Worm (Caenorhabditis elegans) whole organism, young adult: ENCODE results near the gene lsy-27.

Experiments
- F33H1.4 ChIP-seq: fragments of 200-800 bp; sonication (Bioruptor generic); IDR thresholded peaks from 2 replicates; pipeline ENCODE4 v1.3.6; 2022; ENCODE audit warnings: missing genetic modification reagents, missing genetic modification characterization, missing compliant biosample characterization
- ama-1 ChIP-seq, 3 experiments: fragments of 150-350 bp in 1 of 3; sonication (generic microtip) in 2 of 3; optimal IDR thresholded peaks; 2 replicates each; lab custom pipeline; 2014 to 2018; ENCODE audit warnings: missing biosample characterization in 2 of 3, missing genetic modification characterization in 2 of 3, missing genetic modification reagents in 2 of 3
- attf-6 ChIP-seq: fragments of 200-800 bp; sonication (Bioruptor generic); IDR thresholded peaks from 2 replicates; pipeline ENCODE4 v1.3.6; 2022; ENCODE audit warnings: missing genetic modification reagents, missing genetic modification characterization, missing compliant biosample characterization
- ccch-3 ChIP-seq: fragments of 200-800 bp; sonication (Bioruptor generic); optimal IDR thresholded peaks from 2 replicates; lab custom pipeline; 2018; ENCODE audit warnings: mild to moderate bottlenecking, missing genetic modification characterization, missing compliant biosample characterization
- ceh-40 ChIP-seq: fragments of 200-800 bp; sonication (Bioruptor generic); IDR thresholded peaks from 2 replicates; pipeline ENCODE4 v1.3.6; 2022; ENCODE audit warnings: missing genetic modification characterization, missing compliant biosample characterization
- die-1 ChIP-seq: sonication (generic microtip); optimal IDR thresholded peaks from 2 replicates; lab custom pipeline; 2016; ENCODE audit warnings: missing genotype, mild to moderate bottlenecking, missing genetic modification characterization, missing compliant biosample characterization
- fkh-3 ChIP-seq: sonication (generic microtip); optimal IDR thresholded peaks from 2 replicates; lab custom pipeline; 2016; ENCODE audit warnings: mild to moderate bottlenecking, missing genetic modification characterization, missing compliant biosample characterization
- hlh-12 ChIP-seq: sonication (generic microtip); optimal IDR thresholded peaks from 2 replicates; lab custom pipeline; 2016; ENCODE audit warnings: missing genetic modification characterization, missing compliant biosample characterization
- nfya-2 ChIP-seq: fragments of 200-800 bp; sonication (Bioruptor generic); IDR thresholded peaks from 2 replicates; pipeline ENCODE4 v1.3.6; 2022; ENCODE audit warnings: missing genetic modification reagents, missing genetic modification characterization, missing compliant biosample characterization
- nhr-27 ChIP-seq: fragments of 200-800 bp; sonication (Bioruptor generic); optimal IDR thresholded peaks from 2 replicates; lab custom pipeline; 2018; ENCODE audit warnings: mild to moderate bottlenecking, missing genetic modification characterization, moderate library complexity, missing compliant biosample characterization
- sptf-2 ChIP-seq: fragments of 200-800 bp; sonication (Bioruptor generic); optimal IDR thresholded peaks from 2 replicates; lab custom pipeline; 2018; ENCODE audit warnings: mild to moderate bottlenecking, missing genetic modification characterization, missing compliant biosample characterization
- unc-62 ChIP-seq: fragments of 150-350 bp; optimal IDR thresholded peaks from 2 replicates; lab custom pipeline; 2014; ENCODE audit warnings: missing biosample characterization, missing genetic modification reagents, missing genetic modification characterization
- ztf-3 ChIP-seq: fragments of 200-800 bp; sonication (Bioruptor generic); optimal IDR thresholded peaks from 2 replicates; lab custom pipeline; 2018; ENCODE audit warnings: mild to moderate bottlenecking, missing genetic modification characterization, missing compliant biosample characterization

ce11 chrV:17395374-17395773 is 45.4 kb upstream of the lsy-27 start, which contains the start of gene srh-120:
- no peak for TF ChIP-seq ztf-3 (GFP tag; lab: Kevin White, UChicago)
- TF ChIP-seq hlh-12: no peak
- no peak for TF ChIP-seq ama-1 (optimal IDR thresholded peaks at IDR 0.05; lab: Kevin White, UChicago)
- TF ChIP-seq ama-1 (GFP tag; optimal IDR thresholded peaks at IDR 0.05; lab: Kevin White, UChicago): no peak
- TF ChIP-seq attf-6 (GFP tag; lab: Robert Waterston, UW): no peak
- no peak for TF ChIP-seq fkh-3 (tag; lab: Kevin White, UChicago)
- no peak for TF ChIP-seq sptf-2 (GFP tag; lab: Kevin White, UChicago)
- TF ChIP-seq F33H1.4 (GFP tag; lab: Robert Waterston, UW): no peak
- no peak for TF ChIP-seq ceh-40
- no peak for TF ChIP-seq unc-62 (GFP tag; lab: Kevin White, UChicago)
- TF ChIP-seq die-1 (tag; lab: Kevin White, UChicago): no peak
- TF ChIP-seq nfya-2: no peak
- no peak for TF ChIP-seq ccch-3 (GFP tag; lab: Kevin White, UChicago)
- no peak for TF ChIP-seq nhr-27 (tag; lab: Kevin White, UChicago)
